Worm (Caenorhabditis elegans) whole organism, L4/young adult: ENCODE data around the gene zip-9.

Source experiments
- W03F9.2 ChIP-seq: fragments of 150-350 bp; optimal IDR thresholded peaks from 2 replicates; lab custom pipeline; 2014; ENCODE audit warnings: missing biosample characterization, missing genetic modification characterization
- dao-5 ChIP-seq: sonication (generic microtip); optimal IDR thresholded peaks from 2 replicates; lab custom pipeline; 2016; ENCODE audit warnings: missing genotype, missing genetic modification characterization, moderate library complexity, missing compliant biosample characterization
- him-1 ChIP-seq: sonication (generic microtip); optimal IDR thresholded peaks from 2 replicates; lab custom pipeline; 2016; ENCODE audit warnings: missing genotype, missing genetic modification reagents, missing genetic modification characterization, missing compliant biosample characterization

- TF ChIP-seq him-1 (no peak), W03F9.2 (tag; lab: Kevin White, UChicago) (no peak), dao-5 (tag; lab: Kevin White, UChicago) (no peak)
These were observed 17.5 kb upstream of the zip-9 start, which contains the start of gene F58B4.6 for ce11 chrV:10924731-10925130.
